Worm (Caenorhabditis elegans): ENCODE results near the gene F58H1.7.
A peak's percentile ranks its signal among the peaks of the same experiment; 100 is the strongest.

F58H1.7 gene

DNA sequence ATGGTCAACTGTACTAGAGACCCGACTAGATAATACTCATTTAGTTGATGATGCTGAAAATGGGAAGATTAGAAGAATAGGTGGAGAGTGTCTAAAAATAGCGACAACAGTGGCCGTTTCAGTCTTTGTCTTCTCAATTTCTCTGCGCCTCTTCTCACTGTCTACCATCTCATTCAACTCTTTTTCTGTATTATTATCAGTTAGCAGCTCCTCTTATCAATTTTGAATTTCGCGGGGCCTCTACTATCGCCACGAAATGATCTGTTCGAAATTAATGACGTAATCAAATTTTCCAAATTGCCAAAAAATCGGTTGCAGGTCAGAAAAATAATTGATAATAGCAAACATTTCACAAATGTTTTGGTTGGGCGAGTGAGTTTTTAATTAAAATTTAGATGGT lies 23.0 kb downstream of the F58H1.7 start (continued):
- TF ChIP-seq lin-39 (tag; optimal IDR thresholded peaks at IDR 0.05) (no peak), nhr-21 (tag; optimal IDR thresholded peaks at IDR 0.05) (no peak), fos-1 (tag; optimal IDR thresholded peaks at IDR 0.05) (peak; percentile 80)

- TF ChIP-seq sma-3 (GFP tag; optimal IDR thresholded peaks at IDR 0.05) (no peak), nhr-10 (tag; optimal IDR thresholded peaks at IDR 0.05) (no peak)
Observed at ce11 chrV:11940329-11940728, 24.3 kb downstream of the F58H1.7 start.

- no peak for TF ChIP-seq Y55F3AM.14 (GFP tag; optimal IDR thresholded peaks at IDR 0.05)
- no peak for TF ChIP-seq nhr-25 (tag; optimal IDR thresholded peaks at IDR 0.05)
- no peak for TF ChIP-seq gmeb-1 (tag; optimal IDR thresholded peaks at IDR 0.05)
- TF ChIP-seq ztf-4 (tag; optimal IDR thresholded peaks at IDR 0.05), result no peak
- no peak for TF ChIP-seq mab-5 (tag; optimal IDR thresholded peaks at IDR 0.05)
- no peak for TF ChIP-seq mbf-1 (tag; optimal IDR thresholded peaks at IDR 0.05)
- no peak for TF ChIP-seq ztf-11 (tag; optimal IDR thresholded peaks at IDR 0.05)
- TF ChIP-seq fos-1 (tag; optimal IDR thresholded peaks at IDR 0.05), result no peak
- no peak for TF ChIP-seq mdl-1 (tag; optimal IDR thresholded peaks at IDR 0.05)
- TF ChIP-seq ama-1 (optimal IDR thresholded peaks at IDR 0.05), result no peak
- no peak for TF ChIP-seq sem-4 (tag; optimal IDR thresholded peaks at IDR 0.05)
- no peak for TF ChIP-seq ceh-82 (tag; optimal IDR thresholded peaks at IDR 0.05)
Observed at ce11 chrV:11937710-11938109, 26.9 kb downstream of the F58H1.7 start, which contains the start of gene gpla-1. TSS of gene gpla-1 (minus strand) at chrV:11937810.

- TF ChIP-seq nhr-11 (tag; optimal IDR thresholded peaks at IDR 0.05), result no peak
- no peak for TF ChIP-seq nhr-21 (tag; optimal IDR thresholded peaks at IDR 0.05)
- TF ChIP-seq ama-1 (optimal IDR thresholded peaks at IDR 0.05), result no peak
- no peak for TF ChIP-seq aly-2 (tag; optimal IDR thresholded peaks at IDR 0.05)
- TF ChIP-seq sma-9 (GFP tag; optimal IDR thresholded peaks at IDR 0.05), result no peak
- no peak for TF ChIP-seq sma-9 (tag; optimal IDR thresholded peaks at IDR 0.05)
- no peak for TF ChIP-seq lsy-2 (tag; optimal IDR thresholded peaks at IDR 0.05)
Observed at ce11 chrV:11934848-11935247, 29.8 kb downstream of the F58H1.7 start, which contains the start of gene F58H1.8. TSS of gene F58H1.8 (plus strand) at chrV:11935148.

DNA sequence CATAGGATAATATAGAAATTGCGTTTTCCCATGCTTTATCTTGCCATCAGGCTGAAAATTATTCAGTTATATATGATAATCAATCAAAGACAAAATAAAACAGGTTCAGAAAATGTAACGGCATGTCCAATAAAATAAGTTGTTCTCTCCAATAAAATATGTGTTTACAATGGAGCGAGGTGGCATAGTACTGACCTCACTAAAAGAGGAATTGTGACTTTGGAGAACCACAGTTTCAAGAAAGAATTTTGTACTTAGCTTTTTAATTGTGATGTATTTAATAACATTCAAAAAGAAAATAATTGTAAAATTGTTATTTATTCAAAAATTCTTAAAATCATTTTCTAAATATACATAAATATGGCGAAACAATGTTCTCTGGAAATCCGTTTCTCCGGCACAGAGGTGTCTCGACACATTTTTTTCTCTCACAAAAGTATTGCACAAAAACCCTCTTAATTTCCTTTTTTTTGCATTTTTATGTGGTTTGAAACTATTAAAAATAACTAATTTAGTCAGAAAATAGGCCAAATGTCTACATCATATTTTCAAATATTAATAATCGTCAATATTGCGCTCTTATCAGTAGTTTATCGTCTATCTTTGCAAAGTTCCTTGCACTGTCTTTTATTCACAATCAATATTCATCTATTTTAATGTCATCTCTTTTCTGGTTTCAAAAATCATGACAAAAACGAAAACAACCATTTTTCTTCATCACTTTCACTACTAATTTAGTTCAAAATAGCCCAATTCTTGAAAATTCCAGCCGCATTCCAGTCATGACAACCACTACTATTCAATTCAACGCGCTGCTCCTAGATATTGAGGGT lies 31.2 kb downstream of the F58H1.7 start, which contains the start of the genes aman-2 and F58H1.3:
Gene aman-2 (minus strand): TSS at position 51 of the 833 bp plus-strand sequence.
Gene F58H1.3 (plus strand): TSS at position 783 of the 833 bp plus-strand sequence.
- TF ChIP-seq lsy-2 (tag; optimal IDR thresholded peaks at IDR 0.05) (peak in 1 of 2 experiments; percentile 70), lin-13 (GFP tag; optimal IDR thresholded peaks at IDR 0.05) (peak; percentile 36), sma-3 (GFP tag; optimal IDR thresholded peaks at IDR 0.05) (peak; percentile 60), unc-55 (GFP tag; optimal IDR thresholded peaks at IDR 0.05) (peak; percentile 66), crh-2 (tag; optimal IDR thresholded peaks at IDR 0.05) (peak; percentile 26), nhr-129 (tag; optimal IDR thresholded peaks at IDR 0.05) (peak; percentile 37), snpc-4 (tag; optimal IDR thresholded peaks at IDR 0.05) (peak; percentile 11), C34F6.9 (tag; optimal IDR thresholded peaks at IDR 0.05) (peak; percentile 82), Y55F3AM.14 (GFP tag; optimal IDR thresholded peaks at IDR 0.05) (no peak), R02D3.7 (tag; optimal IDR thresholded peaks at IDR 0.05) (no peak), fos-1 (tag; optimal IDR thresholded peaks at IDR 0.05) (peak; percentile 6)

DNA sequence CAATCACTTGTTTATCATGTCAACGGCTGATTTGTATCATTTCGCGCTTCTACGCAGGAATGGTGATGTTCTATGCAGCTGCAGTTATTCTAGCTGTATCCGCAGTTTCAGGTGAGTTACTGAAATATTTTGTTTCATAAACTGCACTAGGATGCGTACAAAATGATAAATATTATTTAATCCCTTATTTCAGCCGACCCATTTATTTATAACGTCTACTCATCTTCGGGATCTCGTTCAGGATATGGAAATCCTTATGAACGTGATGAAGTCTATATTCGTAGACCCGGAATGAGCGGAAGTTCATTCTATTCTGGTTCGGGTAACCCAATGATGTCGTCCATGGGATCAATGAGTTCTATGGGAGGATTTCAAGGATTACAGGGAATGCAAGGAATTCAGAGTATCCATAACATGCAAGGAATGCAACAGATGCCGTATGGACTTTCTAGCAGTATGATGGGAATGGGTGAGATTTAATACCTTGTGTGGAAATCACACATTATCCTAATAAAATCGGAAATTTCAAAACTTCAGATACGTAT lies 35.5 kb downstream of the F58H1.7 start, which contains the start of gene F58H1.2:
Gene F58H1.2 (plus strand): TSS at position 51 of the 545 bp plus-strand sequence.
- no peak for TF ChIP-seq ZK546.5 (tag; optimal IDR thresholded peaks at IDR 0.05)
- no peak for TF ChIP-seq elt-3 (tag; optimal IDR thresholded peaks at IDR 0.05)
- TF ChIP-seq crh-2 (tag; optimal IDR thresholded peaks at IDR 0.05), result no peak
- TF ChIP-seq nhr-21 (tag; optimal IDR thresholded peaks at IDR 0.05), result no peak
- no peak for TF ChIP-seq lin-39 (tag; optimal IDR thresholded peaks at IDR 0.05)
- TF ChIP-seq ztf-11 (tag; optimal IDR thresholded peaks at IDR 0.05), result no peak
- TF ChIP-seq nhr-77 (tag; optimal IDR thresholded peaks at IDR 0.05), result no peak
- TF ChIP-seq snpc-4 (tag; optimal IDR thresholded peaks at IDR 0.05), result no peak
- TF ChIP-seq nhr-11 (tag; optimal IDR thresholded peaks at IDR 0.05), result no peak
- TF ChIP-seq lin-13 (GFP tag; optimal IDR thresholded peaks at IDR 0.05), result no peak
- no peak for TF ChIP-seq peb-1 (tag; optimal IDR thresholded peaks at IDR 0.05)
- no peak for TF ChIP-seq unc-62 (GFP tag; optimal IDR thresholded peaks at IDR 0.05)
- no peak for TF ChIP-seq egl-27 (tag; optimal IDR thresholded peaks at IDR 0.05)
- no peak for TF ChIP-seq gmeb-1 (tag; optimal IDR thresholded peaks at IDR 0.05)
